Worm (Caenorhabditis elegans): Measurements from ENCODE around the gene faah-5.
A peak's percentile ranks its signal among the peaks of the same experiment; 100 is the strongest.

Gene faah-5

DNA sequence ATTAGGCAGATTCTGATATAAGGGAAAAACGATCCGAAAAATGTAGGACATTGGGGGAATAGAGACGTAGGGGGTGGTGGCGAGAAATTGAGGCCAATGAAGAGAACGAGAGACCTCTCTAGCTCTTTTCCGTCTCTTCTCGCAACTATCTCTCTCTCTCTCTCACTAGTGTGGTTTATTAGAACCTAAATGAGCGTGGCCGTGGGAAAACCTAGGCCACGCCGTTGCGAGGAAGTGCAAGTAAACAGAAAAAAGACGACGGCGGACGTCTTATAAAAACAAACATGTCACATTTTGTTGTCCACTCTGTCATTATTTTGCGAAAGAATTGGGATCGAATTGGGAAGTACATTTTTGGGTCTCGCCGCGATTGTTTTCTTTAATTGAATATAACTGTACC, 21.2 kb downstream of the faah-5 start (continued):
- TF ChIP-seq sma-3 (GFP tag; optimal IDR thresholded peaks at IDR 0.05) = peak; percentile 79
- TF ChIP-seq ceh-82 (tag; optimal IDR thresholded peaks at IDR 0.05) = peak; percentile 3
- no peak for TF ChIP-seq aly-2 (tag; optimal IDR thresholded peaks at IDR 0.05)
- TF ChIP-seq unc-62 (GFP tag; optimal IDR thresholded peaks at IDR 0.05) = no peak
- peak; percentile 10 for TF ChIP-seq nhr-10 (tag; optimal IDR thresholded peaks at IDR 0.05)

DNA sequence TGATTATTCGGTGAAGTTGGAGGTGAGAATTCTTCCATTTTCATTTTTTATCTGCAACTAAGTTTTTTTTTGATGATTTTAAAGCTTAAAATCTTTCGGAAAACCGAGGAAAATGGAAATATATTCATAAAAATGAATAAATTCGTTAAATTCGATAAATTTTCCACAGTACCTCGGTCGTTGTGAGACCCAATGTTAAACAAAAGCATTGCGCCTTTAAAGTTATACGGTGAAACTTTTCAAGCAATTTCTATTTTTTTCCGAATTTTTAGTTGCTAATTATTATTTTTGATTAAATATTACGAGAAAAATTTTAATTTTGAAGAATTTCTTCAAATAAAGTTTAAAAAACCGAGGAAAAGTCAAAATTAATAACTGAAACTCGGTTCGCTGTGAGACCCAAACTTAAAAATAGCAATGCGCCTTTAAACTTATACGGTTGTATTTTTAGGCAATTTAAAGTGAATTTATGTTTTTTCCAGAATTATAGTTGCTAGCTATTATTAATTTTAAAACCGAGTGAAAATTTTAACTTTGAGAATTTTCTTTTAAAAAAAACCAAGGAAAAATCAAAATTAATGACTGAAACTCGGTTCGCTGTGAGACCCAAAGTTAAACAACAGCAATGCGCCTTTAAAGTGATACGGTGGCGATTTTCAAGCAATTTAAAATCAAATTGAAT, 21.9 kb downstream of the faah-5 start, which contains the start of gene taf-12:
taf-12 (minus strand) TSS at position 51 of the 682 bp plus-strand sequence.
- TF ChIP-seq R02D3.7 (tag; optimal IDR thresholded peaks at IDR 0.05) (no peak), Y55F3AM.14 (GFP tag; optimal IDR thresholded peaks at IDR 0.05) (no peak), ZK546.5 (tag; optimal IDR thresholded peaks at IDR 0.05) (no peak), nhr-10 (tag; optimal IDR thresholded peaks at IDR 0.05) (no peak), unc-55 (GFP tag; optimal IDR thresholded peaks at IDR 0.05) (no peak), fos-1 (tag; optimal IDR thresholded peaks at IDR 0.05) (no peak), lin-13 (GFP tag; optimal IDR thresholded peaks at IDR 0.05) (no peak), peb-1 (tag; optimal IDR thresholded peaks at IDR 0.05) (no peak), unc-39 (tag; optimal IDR thresholded peaks at IDR 0.05) (no peak), dmd-4 (tag; optimal IDR thresholded peaks at IDR 0.05) (no peak), alr-1 (tag; optimal IDR thresholded peaks at IDR 0.05) (no peak), nhr-25 (tag; optimal IDR thresholded peaks at IDR 0.05) (no peak), ztf-4 (tag; optimal IDR thresholded peaks at IDR 0.05) (no peak), snpc-4 (tag; optimal IDR thresholded peaks at IDR 0.05) (no peak), lsy-2 (tag; optimal IDR thresholded peaks at IDR 0.05) (no peak), sma-3 (GFP tag; optimal IDR thresholded peaks at IDR 0.05) (no peak), sem-4 (tag; optimal IDR thresholded peaks at IDR 0.05) (no peak)

DNA sequence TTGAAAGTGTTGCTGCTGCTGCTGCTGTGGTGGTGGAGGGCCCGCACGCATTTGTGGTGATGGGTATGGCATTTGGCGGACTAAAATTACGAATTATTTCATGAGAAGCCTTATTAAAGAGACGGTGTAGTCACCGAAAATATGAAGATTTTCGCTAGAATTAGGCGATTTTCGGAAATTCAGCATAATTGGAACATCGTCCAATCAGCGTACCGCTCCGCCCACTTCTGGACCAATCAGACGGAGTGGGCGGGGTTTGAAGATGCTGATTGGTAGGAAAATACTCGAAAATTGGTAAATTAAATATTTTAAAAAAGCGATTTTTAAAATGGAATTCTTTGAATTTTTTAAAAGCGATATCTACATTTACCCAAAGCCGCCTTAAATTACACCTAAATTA, 25.1 kb downstream of the faah-5 start:
- no peak for TF ChIP-seq C34F6.9 (tag; optimal IDR thresholded peaks at IDR 0.05)
- TF ChIP-seq Y55F3AM.14 (GFP tag; optimal IDR thresholded peaks at IDR 0.05) = no peak
- no peak for TF ChIP-seq nhr-21 (tag; optimal IDR thresholded peaks at IDR 0.05)
- TF ChIP-seq fos-1 (tag; optimal IDR thresholded peaks at IDR 0.05) = no peak
- no peak for TF ChIP-seq ztf-1 (GFP tag; conservative IDR thresholded peaks at IDR 0.05)
- TF ChIP-seq sma-3 (GFP tag; optimal IDR thresholded peaks at IDR 0.05) = no peak
- TF ChIP-seq sem-4 (tag; optimal IDR thresholded peaks at IDR 0.05) = no peak

DNA sequence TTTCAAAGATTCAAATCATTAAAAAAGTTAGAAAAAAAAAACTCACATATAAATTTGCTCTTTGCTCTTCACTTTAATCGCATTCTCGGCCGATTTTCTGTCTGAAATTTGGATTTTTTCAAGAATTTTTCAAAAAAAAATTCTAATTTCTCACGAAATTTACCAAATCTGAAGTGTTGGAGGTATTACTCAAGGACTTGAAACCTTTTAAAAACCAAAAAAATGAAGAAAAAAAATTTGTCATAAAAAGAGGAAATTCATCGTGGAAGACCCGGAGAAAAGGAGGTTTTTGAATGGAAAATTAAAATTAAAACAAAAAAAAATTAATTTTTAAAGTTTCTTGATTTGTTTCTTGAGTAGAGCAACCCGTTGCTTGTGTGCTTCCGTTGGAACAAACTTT, 29.1 kb downstream of the faah-5 start, which contains the start of gene Y56A3A.2:
Y56A3A.2 (minus strand) TSS at position 101 of the 400 bp plus-strand sequence.
- no peak for TF ChIP-seq fos-1 (tag; optimal IDR thresholded peaks at IDR 0.05)
- no peak for TF ChIP-seq gmeb-1 (tag; optimal IDR thresholded peaks at IDR 0.05)
- TF ChIP-seq unc-39 (tag; optimal IDR thresholded peaks at IDR 0.05) = no peak
- TF ChIP-seq blmp-1 (tag; optimal IDR thresholded peaks at IDR 0.05; ENCODE audit: insufficient read depth) = no peak
- TF ChIP-seq nhr-10 (tag; optimal IDR thresholded peaks at IDR 0.05) = no peak
- no peak for TF ChIP-seq snpc-4 (tag; optimal IDR thresholded peaks at IDR 0.05)
- TF ChIP-seq alr-1 (tag; optimal IDR thresholded peaks at IDR 0.05) = no peak
- no peak for TF ChIP-seq nhr-129 (tag; optimal IDR thresholded peaks at IDR 0.05)
- TF ChIP-seq sma-3 (GFP tag; optimal IDR thresholded peaks at IDR 0.05) = no peak
- no peak for TF ChIP-seq mdl-1 (tag; optimal IDR thresholded peaks at IDR 0.05)
- no peak for TF ChIP-seq nhr-237 (tag; optimal IDR thresholded peaks at IDR 0.05)
- no peak for TF ChIP-seq lin-13 (GFP tag; optimal IDR thresholded peaks at IDR 0.05)
- no peak for TF ChIP-seq elt-1 (tag; optimal IDR thresholded peaks at IDR 0.05)
- TF ChIP-seq ama-1 (optimal IDR thresholded peaks at IDR 0.05) = no peak
- TF ChIP-seq nhr-11 (tag; optimal IDR thresholded peaks at IDR 0.05) = no peak
- no peak for TF ChIP-seq nhr-77 (tag; optimal IDR thresholded peaks at IDR 0.05)
- no peak for TF ChIP-seq crh-2 (tag; optimal IDR thresholded peaks at IDR 0.05)
- TF ChIP-seq ztf-4 (tag; optimal IDR thresholded peaks at IDR 0.05) = no peak
- no peak for TF ChIP-seq mab-5 (tag; optimal IDR thresholded peaks at IDR 0.05)

DNA sequence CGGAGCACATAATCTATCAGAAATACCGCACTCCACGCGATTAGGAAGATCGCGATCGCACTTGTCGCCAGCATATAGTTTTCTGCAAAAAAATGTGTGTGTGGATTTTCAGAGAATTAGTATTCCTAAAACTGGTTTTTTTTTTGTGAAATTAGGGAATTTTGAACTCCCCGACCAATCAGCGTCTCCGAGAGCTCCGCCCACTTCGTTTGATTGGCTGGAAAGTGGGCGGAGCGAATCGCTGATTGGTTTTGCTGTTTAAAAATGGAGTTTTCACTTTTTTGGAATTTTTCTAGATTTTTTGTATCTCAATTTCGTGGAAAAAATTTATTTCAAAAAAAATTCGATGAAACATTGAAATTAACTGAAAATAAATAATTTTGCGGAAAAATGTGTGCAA, 30.1 kb downstream of the faah-5 start:
- TF ChIP-seq snpc-4 (tag; optimal IDR thresholded peaks at IDR 0.05) (no peak), ceh-82 (tag; optimal IDR thresholded peaks at IDR 0.05) (no peak), egl-27 (tag; optimal IDR thresholded peaks at IDR 0.05) (no peak), nhr-10 (tag; optimal IDR thresholded peaks at IDR 0.05) (no peak), lsy-2 (tag; optimal IDR thresholded peaks at IDR 0.05) (no peak), nhr-6 (tag; optimal IDR thresholded peaks at IDR 0.05) (no peak), nhr-23 (tag; optimal IDR thresholded peaks at IDR 0.05) (no peak)

Measured in whole organism, L2 larva.